Worm (Caenorhabditis elegans) whole organism, late embryonic: ENCODE results near the gene Y73C8C.4.

Source experiments
- C38D4.7 ChIP-seq: fragments of 200-800 bp; sonication (Bioruptor generic); optimal IDR thresholded peaks from 2 replicates; lab custom pipeline; 2018; ENCODE audit warnings: mild to moderate bottlenecking, missing genetic modification characterization, moderate library complexity, missing compliant biosample characterization
- T23F11.4 ChIP-seq: fragments of 200-800 bp; sonication (Bioruptor generic); optimal IDR thresholded peaks from 2 replicates; lab custom pipeline; 2018; ENCODE audit warnings: mild to moderate bottlenecking, missing genetic modification characterization, missing compliant biosample characterization
- ama-1 ChIP-seq: fragments of 150-350 bp; optimal IDR thresholded peaks from 2 replicates; lab custom pipeline; 2014
- ceh-22 ChIP-seq: sonication (generic microtip); optimal IDR thresholded peaks from 2 replicates; lab custom pipeline; 2017; ENCODE audit warnings: missing biosample characterization, missing genetic modification characterization
- che-1 ChIP-seq: sonication (generic microtip); optimal IDR thresholded peaks from 2 replicates; lab custom pipeline; 2016; ENCODE audit warnings: mild to moderate bottlenecking, missing genetic modification characterization, missing compliant biosample characterization
- dmd-4 ChIP-seq: sonication (generic microtip); optimal IDR thresholded peaks from 2 replicates; lab custom pipeline; 2016; ENCODE audit warnings: borderline replicate concordance, missing genetic modification characterization, missing compliant biosample characterization
- madf-2 ChIP-seq: sonication (generic microtip); optimal IDR thresholded peaks from 2 replicates; lab custom pipeline; 2017; ENCODE audit warnings: missing genetic modification characterization, missing compliant biosample characterization
- nhr-232 ChIP-seq: sonication (generic microtip); optimal IDR thresholded peaks from 2 replicates; lab custom pipeline; 2016; ENCODE audit warnings: missing genetic modification characterization, missing compliant biosample characterization
- sox-4 ChIP-seq: sonication (generic microtip); optimal IDR thresholded peaks from 2 replicates; lab custom pipeline; 2017; ENCODE audit warnings: mild to moderate bottlenecking, missing genetic modification characterization, inconsistent platforms, missing compliant biosample characterization
- tbx-2 ChIP-seq: sonication (generic microtip); optimal IDR thresholded peaks from 2 replicates; lab custom pipeline; 2016; ENCODE audit warnings: missing genetic modification characterization, missing compliant biosample characterization
- unc-3 ChIP-seq, 2 experiments: fragments of 200-800 bp in 1 of 2; sonication (Bioruptor generic) in 1 of 2; sonication (generic microtip) in 1 of 2; conservative IDR thresholded peaks in 1 of 2; optimal IDR thresholded peaks in 1 of 2; 2 replicates each; pipeline versions ENCODE4 v1.3.6 to Lab custom; 2016 to 2022; ENCODE audit warnings: missing compliant biosample characterization in 2 of 2, missing genetic modification characterization in 2 of 2, missing genetic modification reagents in 1 of 2

DNA sequence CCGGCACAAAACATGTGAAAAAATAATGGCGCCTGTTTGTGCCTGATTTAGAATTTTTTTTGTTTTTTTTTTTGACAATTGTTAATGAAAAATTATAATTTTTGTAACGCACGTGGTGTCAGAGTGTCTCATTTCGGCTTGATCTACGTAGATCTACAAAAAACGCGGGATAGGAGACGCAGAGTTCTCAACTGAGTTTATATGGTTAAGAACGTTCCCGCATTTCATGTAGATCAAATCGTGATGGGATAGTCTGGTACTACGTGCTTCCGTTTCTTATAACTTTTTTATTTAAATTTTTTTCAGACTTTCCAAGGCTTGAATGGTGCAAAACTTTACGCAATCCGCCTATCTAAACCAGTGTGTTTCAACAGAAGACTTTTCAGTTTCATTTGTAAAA lies 26.9 kb upstream of the Y73C8C.4 start, which contains the start of gene tat-6:
- TF ChIP-seq unc-3 (GFP tag; conservative IDR thresholded peaks at IDR 0.05; lab: Robert Waterston, UW) (no peak), unc-3 (tag; optimal IDR thresholded peaks at IDR 0.05; lab: Kevin White, UChicago) (no peak), ceh-22 (tag; lab: Kevin White, UChicago) (no peak), C38D4.7 (no peak), ama-1 (no peak), madf-2 (no peak), dmd-4 (tag; lab: Kevin White, UChicago) (no peak), tbx-2 (tag; lab: Kevin White, UChicago) (no peak), nhr-232 (no peak), T23F11.4 (GFP tag; lab: Kevin White, UChicago) (no peak), sox-4 (tag; lab: Kevin White, UChicago) (no peak), che-1 (tag; lab: Kevin White, UChicago) (no peak)
